Worm (Caenorhabditis elegans) whole organism, mixed stage, embryonic: Measurements from ENCODE around the gene ZC13.10.
A peak's percentile ranks its signal among the peaks of the same experiment; 100 is the strongest.

ENCODE experiments used
- M03D4.4 ChIP-seq: sonication (generic microtip); optimal IDR thresholded peaks from 2 replicates; lab custom pipeline; 2017; ENCODE audit warnings: mild to moderate bottlenecking, missing genetic modification characterization, missing compliant biosample characterization
- bed-3 ChIP-seq: fragments of 200-800 bp; sonication (Bioruptor generic); optimal IDR thresholded peaks from 3 replicates; lab custom pipeline; 2018; ENCODE audit warnings: mild to moderate bottlenecking, missing genetic modification characterization, moderate library complexity, missing compliant biosample characterization
- blmp-1 ChIP-seq: fragments of 150-350 bp; optimal IDR thresholded peaks from 2 replicates; lab custom pipeline; 2014; ENCODE audit warnings: missing biosample characterization, missing genetic modification characterization
- ceh-39 ChIP-seq: fragments of 150-350 bp; optimal IDR thresholded peaks from 2 replicates; lab custom pipeline; 2014; ENCODE audit warnings: missing biosample characterization, missing genetic modification characterization
- ceh-43 ChIP-seq: fragments of 200-800 bp; sonication (Bioruptor generic); optimal IDR thresholded peaks from 2 replicates; lab custom pipeline; 2018; ENCODE audit warnings: mild to moderate bottlenecking, missing genetic modification characterization, moderate library complexity, missing compliant biosample characterization
- ceh-83 ChIP-seq: fragments of 200-800 bp; sonication (Bioruptor generic); optimal IDR thresholded peaks from 2 replicates; lab custom pipeline; 2018; ENCODE audit warnings: mild to moderate bottlenecking, missing genetic modification characterization, missing compliant biosample characterization
- ces-1 ChIP-seq: fragments of 150-350 bp; optimal IDR thresholded peaks from 2 replicates; lab custom pipeline; 2014; ENCODE audit warnings: missing biosample characterization, missing genetic modification reagents, missing genetic modification characterization
- cnd-1 ChIP-seq: fragments of 200-800 bp; sonication (Bioruptor generic); optimal IDR thresholded peaks from 2 replicates; lab custom pipeline; 2018; ENCODE audit warnings: mild to moderate bottlenecking, missing genetic modification characterization, missing compliant biosample characterization
- drap-1 ChIP-seq: fragments of 200-800 bp; sonication (Bioruptor generic); optimal IDR thresholded peaks from 3 replicates; lab custom pipeline; 2018; ENCODE audit warnings: mild to moderate bottlenecking, missing genetic modification characterization, missing compliant biosample characterization
- elt-1 ChIP-seq: sonication (generic microtip); optimal IDR thresholded peaks from 2 replicates; lab custom pipeline; 2017; ENCODE audit warnings: missing genetic modification characterization, mild to moderate bottlenecking, missing compliant biosample characterization, antibody characterized with exemption, moderate library complexity, borderline replicate concordance; ENCODE audit not compliant: insufficient read depth
- elt-3 ChIP-seq: fragments of 150-350 bp; optimal IDR thresholded peaks from 2 replicates; lab custom pipeline; 2014; ENCODE audit warnings: missing biosample characterization, missing genetic modification characterization
- flh-1 ChIP-seq: fragments of 200-800 bp; sonication (Bioruptor generic); optimal IDR thresholded peaks from 2 replicates; lab custom pipeline; 2018; ENCODE audit warnings: mild to moderate bottlenecking, missing genetic modification characterization, moderate library complexity, missing compliant biosample characterization
- ham-2 ChIP-seq: fragments of 200-800 bp; sonication (Bioruptor generic); optimal IDR thresholded peaks from 2 replicates; lab custom pipeline; 2018; ENCODE audit warnings: mild to moderate bottlenecking, missing genetic modification characterization, missing compliant biosample characterization
- hlh-1 ChIP-seq: fragments of 150-350 bp; optimal IDR thresholded peaks from 2 replicates; lab custom pipeline; 2014; ENCODE audit warnings: missing biosample characterization, missing genetic modification reagents, missing genetic modification characterization
- lin-13 ChIP-seq: fragments of 150-350 bp; optimal IDR thresholded peaks from 2 replicates; lab custom pipeline; 2014; ENCODE audit warnings: missing biosample characterization, missing genetic modification characterization
- lin-32 ChIP-seq: fragments of 200-800 bp; sonication (Bioruptor generic); optimal IDR thresholded peaks from 2 replicates; lab custom pipeline; 2018; ENCODE audit warnings: mild to moderate bottlenecking, missing genetic modification characterization, missing compliant biosample characterization
- lsy-2 ChIP-seq: fragments of 150-350 bp; optimal IDR thresholded peaks from 2 replicates; lab custom pipeline; 2014; ENCODE audit warnings: missing biosample characterization, missing genetic modification characterization
- mab-5 ChIP-seq: fragments of 150-350 bp; optimal IDR thresholded peaks from 2 replicates; lab custom pipeline; 2014; ENCODE audit warnings: missing biosample characterization, missing genetic modification characterization
- mep-1 ChIP-seq: fragments of 150-350 bp; optimal IDR thresholded peaks from 2 replicates; lab custom pipeline; 2017; ENCODE audit warnings: missing biosample characterization, missing genetic modification reagents, missing genetic modification characterization, inconsistent platforms
- mls-2 ChIP-seq: sonication (generic microtip); optimal IDR thresholded peaks from 2 replicates; lab custom pipeline; 2016; ENCODE audit warnings: mild to moderate bottlenecking, missing genetic modification characterization, moderate library complexity, missing compliant biosample characterization
- nhr-12 ChIP-seq: fragments of 150-350 bp; optimal IDR thresholded peaks from 2 replicates; lab custom pipeline; 2014; ENCODE audit warnings: missing biosample characterization, missing genetic modification characterization
- nhr-2 ChIP-seq: fragments of 150-350 bp; optimal IDR thresholded peaks from 2 replicates; lab custom pipeline; 2014; ENCODE audit warnings: missing biosample characterization, missing genetic modification characterization
- nhr-237 ChIP-seq: fragments of 150-350 bp; optimal IDR thresholded peaks from 2 replicates; lab custom pipeline; 2014; ENCODE audit warnings: missing biosample characterization, missing genetic modification characterization
- nhr-28 ChIP-seq: fragments of 150-350 bp; optimal IDR thresholded peaks from 2 replicates; lab custom pipeline; 2014; ENCODE audit warnings: missing biosample characterization, missing genetic modification characterization
- nhr-76 ChIP-seq: sonication (generic microtip); optimal IDR thresholded peaks from 2 replicates; lab custom pipeline; 2017; ENCODE audit warnings: missing biosample characterization, missing genetic modification characterization
- pha-4 ChIP-seq: fragments of 150-350 bp; optimal IDR thresholded peaks from 2 replicates; lab custom pipeline; 2018; ENCODE audit warnings: missing biosample characterization, missing genetic modification reagents, missing genetic modification characterization
- sem-2 ChIP-seq: fragments of 200-800 bp; sonication (Bioruptor generic); optimal IDR thresholded peaks from 2 replicates; lab custom pipeline; 2018; ENCODE audit warnings: mild to moderate bottlenecking, missing genetic modification characterization, missing compliant biosample characterization
- snpc-4 ChIP-seq: fragments of 150-350 bp; optimal IDR thresholded peaks from 2 replicates; lab custom pipeline; 2014; ENCODE audit warnings: missing biosample characterization, missing genetic modification characterization
- sptf-1 ChIP-seq: sonication (generic microtip); optimal IDR thresholded peaks from 2 replicates; lab custom pipeline; 2017; ENCODE audit warnings: mild to moderate bottlenecking, missing genetic modification characterization, moderate library complexity, missing compliant biosample characterization
- tbx-8 ChIP-seq: fragments of 200-800 bp; sonication (Bioruptor generic); optimal IDR thresholded peaks from 2 replicates; lab custom pipeline; 2018; ENCODE audit warnings: mild to moderate bottlenecking, missing genetic modification characterization, moderate library complexity, missing compliant biosample characterization
- unc-120 ChIP-seq: sonication (generic microtip); optimal IDR thresholded peaks from 2 replicates; lab custom pipeline; 2017; ENCODE audit warnings: missing genetic modification characterization, missing compliant biosample characterization; ENCODE audit not compliant: poor library complexity, severe bottlenecking
- unc-39 ChIP-seq: fragments of 150-350 bp; optimal IDR thresholded peaks from 2 replicates; lab custom pipeline; 2014; ENCODE audit warnings: missing biosample characterization, missing genetic modification characterization
- unc-62 ChIP-seq: fragments of 150-350 bp; optimal IDR thresholded peaks from 2 replicates; lab custom pipeline; 2014; ENCODE audit warnings: missing biosample characterization, missing genetic modification reagents, missing genetic modification characterization
- zip-8 ChIP-seq: fragments of 150-350 bp; optimal IDR thresholded peaks from 2 replicates; lab custom pipeline; 2014; ENCODE audit warnings: missing biosample characterization, missing genetic modification characterization
- ztf-11 ChIP-seq: fragments of 150-350 bp; optimal IDR thresholded peaks from 2 replicates; lab custom pipeline; 2014; ENCODE audit warnings: missing biosample characterization, missing genetic modification characterization

ZC13.10 gene

ce11 chrX:876935-877334 is 25.5 kb downstream of the ZC13.10 start, which contains the start of gene ZC13.1:
ZC13.1 (plus strand) TSS chrX:877239.
- TF ChIP-seq blmp-1 (tag; lab: Kevin White, UChicago) (peak; percentile 83), nhr-12 (tag; lab: Kevin White, UChicago) (no peak), ztf-11 (tag; lab: Kevin White, UChicago) (no peak), nhr-2 (tag; lab: Kevin White, UChicago) (peak; percentile 37), lsy-2 (tag; lab: Kevin White, UChicago) (peak; percentile 38), ham-2 (GFP tag; lab: Kevin White, UChicago) (peak; percentile 12), M03D4.4 (tag; lab: Kevin White, UChicago) (no peak), sptf-1 (tag; lab: Kevin White, UChicago) (peak; percentile 60), mls-2 (tag; lab: Kevin White, UChicago) (peak; percentile 58), mab-5 (tag; lab: Kevin White, UChicago) (no peak), lin-32 (GFP tag; lab: Kevin White, UChicago) (no peak), nhr-76 (no peak), cnd-1 (tag; lab: Kevin White, UChicago) (peak; percentile 38), ces-1 (no peak), hlh-1 (peak; percentile 70), flh-1 (no peak), unc-39 (tag; lab: Kevin White, UChicago) (no peak), bed-3 (GFP tag; lab: Kevin White, UChicago) (no peak), tbx-8 (GFP tag; lab: Kevin White, UChicago) (no peak), elt-3 (tag; lab: Kevin White, UChicago) (no peak), sem-2 (GFP tag; lab: Kevin White, UChicago) (peak; percentile 2), drap-1 (GFP tag; lab: Kevin White, UChicago) (peak; percentile 49), unc-120 (peak; percentile 57), lin-13 (tag; lab: Kevin White, UChicago) (peak; percentile 66), zip-8 (no peak), unc-62 (peak; percentile 43), nhr-28 (no peak), ceh-39 (tag; lab: Kevin White, UChicago) (no peak), ceh-43 (no peak), mep-1 (tag; lab: Kevin White, UChicago) (peak; percentile 94), elt-1 (tag; lab: Kevin White, UChicago) (no peak), ceh-83 (no peak), snpc-4 (tag; lab: Kevin White, UChicago) (no peak), nhr-237 (tag; lab: Kevin White, UChicago) (peak; percentile 32), pha-4 (peak; percentile 89)
- TF ChIP-seq, all 35 proteins: peak for 16

- no peak for TF ChIP-seq unc-120
- no peak for TF ChIP-seq unc-62
- no peak for TF ChIP-seq ceh-39 (tag; lab: Kevin White, UChicago)
- TF ChIP-seq zip-8 = no peak
- no peak for TF ChIP-seq tbx-8 (GFP tag; lab: Kevin White, UChicago)
- TF ChIP-seq snpc-4 (tag; lab: Kevin White, UChicago) = no peak
- no peak for TF ChIP-seq mls-2 (tag; lab: Kevin White, UChicago)
- TF ChIP-seq, all 35 proteins: peak for 0
Observed at ce11 chrX:873634-874033, 28.8 kb downstream of the ZC13.10 start.

- TF ChIP-seq elt-3 (tag; lab: Kevin White, UChicago) = no peak
- no peak for TF ChIP-seq nhr-12 (tag; lab: Kevin White, UChicago)
Observed at ce11 chrX:871957-872715, 30.3 kb downstream of the ZC13.10 start, which contains the start of gene F56F10.1. F56F10.1 (plus strand) TSS chrX:872603.

- peak; percentile 12 for TF ChIP-seq mep-1 (tag; lab: Kevin White, UChicago)
- peak; percentile 76 for TF ChIP-seq mls-2 (tag; lab: Kevin White, UChicago)
- no peak for TF ChIP-seq unc-39 (tag; lab: Kevin White, UChicago)
- no peak for TF ChIP-seq elt-3 (tag; lab: Kevin White, UChicago)
- no peak for TF ChIP-seq bed-3 (GFP tag; lab: Kevin White, UChicago)
- TF ChIP-seq nhr-76 = no peak
- TF ChIP-seq snpc-4 (tag; lab: Kevin White, UChicago) = no peak
- peak; percentile 60 for TF ChIP-seq ham-2 (GFP tag; lab: Kevin White, UChicago)
- peak; percentile 13 for TF ChIP-seq sptf-1 (tag; lab: Kevin White, UChicago)
- peak; percentile 67 for TF ChIP-seq cnd-1 (tag; lab: Kevin White, UChicago)
- peak; percentile 17 for TF ChIP-seq lin-13 (tag; lab: Kevin White, UChicago)
- TF ChIP-seq blmp-1 (tag; lab: Kevin White, UChicago) = no peak
- no peak for TF ChIP-seq unc-62
- no peak for TF ChIP-seq unc-120
- TF ChIP-seq drap-1 (GFP tag; lab: Kevin White, UChicago) = peak; percentile 53
- TF ChIP-seq lsy-2 (tag; lab: Kevin White, UChicago) = peak; percentile 4
- no peak for TF ChIP-seq ces-1
- no peak for TF ChIP-seq nhr-12 (tag; lab: Kevin White, UChicago)
- TF ChIP-seq lin-32 (GFP tag; lab: Kevin White, UChicago) = no peak
- no peak for TF ChIP-seq M03D4.4 (tag; lab: Kevin White, UChicago)
- no peak for TF ChIP-seq zip-8
- TF ChIP-seq tbx-8 (GFP tag; lab: Kevin White, UChicago) = no peak
- no peak for TF ChIP-seq ztf-11 (tag; lab: Kevin White, UChicago)
- TF ChIP-seq pha-4 = peak; percentile 11
- TF ChIP-seq hlh-1 = peak; percentile 67
- peak; percentile 95 for TF ChIP-seq nhr-2 (tag; lab: Kevin White, UChicago)
Observed at ce11 chrX:871020-871419, 31.4 kb downstream of the ZC13.10 start, which contains the start of gene lgl-1. lgl-1 (minus strand) TSS chrX:871089.
